Worm (Caenorhabditis elegans): ENCODE measurements around the gene pab-2.
A peak's percentile ranks its signal among the peaks of the same experiment; 100 is the strongest.

pab-2 gene

ce11 chrX:13528630-13529138 is 1.5 kb upstream of the pab-2 start, which contains the start of gene F18H3.4:
Gene F18H3.4 (plus strand): TSS chrX:13529088.
- TF ChIP-seq nhr-237 (tag; optimal IDR thresholded peaks at IDR 0.05) (no peak), elt-1 (tag; optimal IDR thresholded peaks at IDR 0.05; ENCODE audit: borderline replicate concordance, insufficient read depth) (peak; percentile 4)

ce11 chrX:13526219-13527218 is 696 bp downstream of the pab-2 start:
- no peak for TF ChIP-seq nhr-28 (tag; optimal IDR thresholded peaks at IDR 0.05)
- no peak for TF ChIP-seq drap-1 (GFP tag; optimal IDR thresholded peaks at IDR 0.05)
- TF ChIP-seq elt-1 (tag; optimal IDR thresholded peaks at IDR 0.05; ENCODE audit: borderline replicate concordance, insufficient read depth) = peak; percentile 88
- no peak for TF ChIP-seq unc-120 (tag; optimal IDR thresholded peaks at IDR 0.05; ENCODE audit: poor library complexity, severe bottlenecking)
- no peak for TF ChIP-seq nhr-2 (tag; optimal IDR thresholded peaks at IDR 0.05)
- TF ChIP-seq mls-2 (tag; optimal IDR thresholded peaks at IDR 0.05) = no peak
- TF ChIP-seq sem-2 (GFP tag; optimal IDR thresholded peaks at IDR 0.05) = no peak
- peak; percentile 24 for TF ChIP-seq unc-62 (GFP tag; optimal IDR thresholded peaks at IDR 0.05)
- TF ChIP-seq lin-32 (GFP tag; optimal IDR thresholded peaks at IDR 0.05) = no peak
- TF ChIP-seq lsy-2 (tag; optimal IDR thresholded peaks at IDR 0.05) = no peak
- TF ChIP-seq ham-2 (GFP tag; optimal IDR thresholded peaks at IDR 0.05) = peak; percentile 80
- no peak for TF ChIP-seq hlh-1 (tag; optimal IDR thresholded peaks at IDR 0.05)
- TF ChIP-seq elt-3 (tag; optimal IDR thresholded peaks at IDR 0.05) = no peak
- TF ChIP-seq snpc-4 (tag; optimal IDR thresholded peaks at IDR 0.05) = no peak
- TF ChIP-seq ceh-43 (GFP tag; optimal IDR thresholded peaks at IDR 0.05) = no peak
- no peak for TF ChIP-seq pha-4 (tag; optimal IDR thresholded peaks at IDR 0.05)
- no peak for TF ChIP-seq ztf-11 (tag; optimal IDR thresholded peaks at IDR 0.05)
- TF ChIP-seq nhr-237 (tag; optimal IDR thresholded peaks at IDR 0.05) = no peak
- no peak for TF ChIP-seq M03D4.4 (tag; optimal IDR thresholded peaks at IDR 0.05)
- no peak for TF ChIP-seq mab-5 (tag; optimal IDR thresholded peaks at IDR 0.05)
- TF ChIP-seq mep-1 (tag; optimal IDR thresholded peaks at IDR 0.05) = no peak
- TF ChIP-seq nhr-12 (tag; optimal IDR thresholded peaks at IDR 0.05) = no peak
- TF ChIP-seq sptf-1 (tag; optimal IDR thresholded peaks at IDR 0.05) = no peak
- no peak for TF ChIP-seq ces-1 (GFP tag; optimal IDR thresholded peaks at IDR 0.05)

- TF ChIP-seq nhr-237 (tag; optimal IDR thresholded peaks at IDR 0.05) = no peak
- no peak for TF ChIP-seq snpc-4 (tag; optimal IDR thresholded peaks at IDR 0.05)
- TF ChIP-seq unc-39 (tag; optimal IDR thresholded peaks at IDR 0.05) = no peak
- TF ChIP-seq nhr-2 (tag; optimal IDR thresholded peaks at IDR 0.05) = peak; percentile 59
- TF ChIP-seq ztf-11 (tag; optimal IDR thresholded peaks at IDR 0.05) = no peak
- peak; percentile 92 for TF ChIP-seq zip-8 (tag; optimal IDR thresholded peaks at IDR 0.05)
- no peak for TF ChIP-seq elt-3 (tag; optimal IDR thresholded peaks at IDR 0.05)
These were observed 2.1 kb downstream of the pab-2 start for ce11 chrX:13525094-13525493.

- TF ChIP-seq elt-1 (tag; optimal IDR thresholded peaks at IDR 0.05; ENCODE audit: borderline replicate concordance, insufficient read depth) (no peak), mls-2 (tag; optimal IDR thresholded peaks at IDR 0.05) (peak; percentile 36), unc-62 (GFP tag; optimal IDR thresholded peaks at IDR 0.05) (peak; percentile 72), M03D4.4 (tag; optimal IDR thresholded peaks at IDR 0.05) (peak; percentile 9), tbx-8 (GFP tag; optimal IDR thresholded peaks at IDR 0.05) (no peak), mep-1 (tag; optimal IDR thresholded peaks at IDR 0.05) (peak; percentile 71), nhr-76 (tag; optimal IDR thresholded peaks at IDR 0.05) (no peak), ham-2 (GFP tag; optimal IDR thresholded peaks at IDR 0.05) (peak; percentile 51), ceh-39 (tag; optimal IDR thresholded peaks at IDR 0.05) (no peak), sem-2 (GFP tag; optimal IDR thresholded peaks at IDR 0.05) (no peak), lin-32 (GFP tag; optimal IDR thresholded peaks at IDR 0.05) (peak; percentile 96), mab-5 (tag; optimal IDR thresholded peaks at IDR 0.05) (peak; percentile 25), lsy-2 (tag; optimal IDR thresholded peaks at IDR 0.05) (peak; percentile 39), flh-1 (GFP tag; optimal IDR thresholded peaks at IDR 0.05) (no peak), blmp-1 (tag; optimal IDR thresholded peaks at IDR 0.05) (no peak), ztf-11 (tag; optimal IDR thresholded peaks at IDR 0.05) (no peak), ces-1 (GFP tag; optimal IDR thresholded peaks at IDR 0.05) (peak; percentile 46), hlh-1 (tag; optimal IDR thresholded peaks at IDR 0.05) (peak; percentile 87), zip-8 (tag; optimal IDR thresholded peaks at IDR 0.05) (no peak), drap-1 (GFP tag; optimal IDR thresholded peaks at IDR 0.05) (no peak), bed-3 (GFP tag; optimal IDR thresholded peaks at IDR 0.05) (no peak), unc-39 (tag; optimal IDR thresholded peaks at IDR 0.05) (no peak), nhr-12 (tag; optimal IDR thresholded peaks at IDR 0.05) (no peak), unc-120 (tag; optimal IDR thresholded peaks at IDR 0.05; ENCODE audit: poor library complexity, severe bottlenecking) (peak; percentile 28), nhr-2 (tag; optimal IDR thresholded peaks at IDR 0.05) (peak; percentile 77), sptf-1 (tag; optimal IDR thresholded peaks at IDR 0.05) (peak; percentile 64), pha-4 (tag; optimal IDR thresholded peaks at IDR 0.05) (peak; percentile 38), ceh-83 (GFP tag; optimal IDR thresholded peaks at IDR 0.05) (no peak), nhr-28 (tag; optimal IDR thresholded peaks at IDR 0.05) (no peak), cnd-1 (tag; optimal IDR thresholded peaks at IDR 0.05) (peak; percentile 85), lin-13 (tag; optimal IDR thresholded peaks at IDR 0.05) (peak; percentile 1), nhr-237 (tag; optimal IDR thresholded peaks at IDR 0.05) (no peak), ceh-43 (GFP tag; optimal IDR thresholded peaks at IDR 0.05) (no peak), snpc-4 (tag; optimal IDR thresholded peaks at IDR 0.05) (no peak)
These were observed 8.1 kb downstream of the pab-2 start, which contains the start of the genes cdk-4 and F18H3.1 for ce11 chrX:13518861-13519713. Gene cdk-4 (minus strand): TSS chrX:13518911. Gene F18H3.1 (plus strand): TSS chrX:13519663.
